Worm (Caenorhabditis elegans) whole organism, mixed stage, embryonic: Measurements from ENCODE around the gene F19B2.7.

Experiments
- ceh-43 ChIP-seq: fragments of 200-800 bp; sonication (Bioruptor generic); optimal IDR thresholded peaks from 2 replicates; lab custom pipeline; 2018; ENCODE audit warnings: mild to moderate bottlenecking, missing genetic modification characterization, moderate library complexity, missing compliant biosample characterization
- ces-1 ChIP-seq: fragments of 150-350 bp; optimal IDR thresholded peaks from 2 replicates; lab custom pipeline; 2014; ENCODE audit warnings: missing biosample characterization, missing genetic modification reagents, missing genetic modification characterization
- drap-1 ChIP-seq: fragments of 200-800 bp; sonication (Bioruptor generic); optimal IDR thresholded peaks from 3 replicates; lab custom pipeline; 2018; ENCODE audit warnings: mild to moderate bottlenecking, missing genetic modification characterization, missing compliant biosample characterization
- lin-32 ChIP-seq: fragments of 200-800 bp; sonication (Bioruptor generic); optimal IDR thresholded peaks from 2 replicates; lab custom pipeline; 2018; ENCODE audit warnings: mild to moderate bottlenecking, missing genetic modification characterization, missing compliant biosample characterization
- lsy-2 ChIP-seq: fragments of 150-350 bp; optimal IDR thresholded peaks from 2 replicates; lab custom pipeline; 2014; ENCODE audit warnings: missing biosample characterization, missing genetic modification characterization
- mep-1 ChIP-seq: fragments of 150-350 bp; optimal IDR thresholded peaks from 2 replicates; lab custom pipeline; 2017; ENCODE audit warnings: missing biosample characterization, missing genetic modification reagents, missing genetic modification characterization, inconsistent platforms
- nhr-12 ChIP-seq: fragments of 150-350 bp; optimal IDR thresholded peaks from 2 replicates; lab custom pipeline; 2014; ENCODE audit warnings: missing biosample characterization, missing genetic modification characterization
- nhr-237 ChIP-seq: fragments of 150-350 bp; optimal IDR thresholded peaks from 2 replicates; lab custom pipeline; 2014; ENCODE audit warnings: missing biosample characterization, missing genetic modification characterization
- nhr-76 ChIP-seq: sonication (generic microtip); optimal IDR thresholded peaks from 2 replicates; lab custom pipeline; 2017; ENCODE audit warnings: missing biosample characterization, missing genetic modification characterization
- pha-4 ChIP-seq: fragments of 150-350 bp; optimal IDR thresholded peaks from 2 replicates; lab custom pipeline; 2018; ENCODE audit warnings: missing biosample characterization, missing genetic modification reagents, missing genetic modification characterization
- unc-39 ChIP-seq: fragments of 150-350 bp; optimal IDR thresholded peaks from 2 replicates; lab custom pipeline; 2014; ENCODE audit warnings: missing biosample characterization, missing genetic modification characterization
- unc-62 ChIP-seq: fragments of 150-350 bp; optimal IDR thresholded peaks from 2 replicates; lab custom pipeline; 2014; ENCODE audit warnings: missing biosample characterization, missing genetic modification reagents, missing genetic modification characterization
- ztf-11 ChIP-seq: fragments of 150-350 bp; optimal IDR thresholded peaks from 2 replicates; lab custom pipeline; 2014; ENCODE audit warnings: missing biosample characterization, missing genetic modification characterization

DNA sequence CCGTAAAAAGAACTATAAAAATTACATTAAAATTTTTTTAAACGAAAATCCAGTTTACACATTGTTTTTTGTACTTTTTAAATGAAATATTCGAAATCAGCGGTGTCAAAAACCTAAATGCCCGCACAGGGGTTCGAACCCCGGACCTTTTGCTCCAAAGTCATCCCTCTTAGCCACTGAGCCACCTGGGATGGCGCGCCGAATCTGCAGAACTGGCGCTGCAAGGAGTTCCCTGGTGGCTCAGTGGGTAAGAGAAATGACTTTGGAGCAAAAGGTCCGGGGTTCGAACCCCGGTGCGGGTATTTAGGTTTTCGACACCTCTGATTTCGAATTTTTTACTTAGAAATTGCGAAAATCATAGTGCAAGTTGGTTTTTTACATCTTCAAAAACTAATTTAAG lies 27.9 kb upstream of the F19B2.7 start:
- TF ChIP-seq unc-39 (tag; lab: Kevin White, UChicago) (no peak), unc-62 (GFP tag; lab: Kevin White, UChicago) (no peak), mep-1 (tag; lab: Kevin White, UChicago) (no peak), ztf-11 (tag; lab: Kevin White, UChicago) (no peak), drap-1 (GFP tag; lab: Kevin White, UChicago) (no peak), nhr-76 (tag; lab: Kevin White, UChicago) (no peak), pha-4 (tag; lab: Kevin White, UChicago) (no peak), nhr-237 (tag; lab: Kevin White, UChicago) (no peak), ces-1 (no peak), nhr-12 (tag; lab: Kevin White, UChicago) (no peak), lsy-2 (tag; lab: Kevin White, UChicago) (no peak), ceh-43 (GFP tag; lab: Kevin White, UChicago) (no peak), lin-32 (GFP tag; lab: Kevin White, UChicago) (no peak)
